Worm (Caenorhabditis elegans): Measurements from ENCODE around the gene C46C11.4.

ce11 chrX:4604185-4604584 is 42.8 kb downstream of the C46C11.4 start:
- TF ChIP-seq nhr-12 (tag; optimal IDR thresholded peaks at IDR 0.05) (no peak), ceh-9 (tag; optimal IDR thresholded peaks at IDR 0.05) (no peak), nhr-76 (tag; optimal IDR thresholded peaks at IDR 0.05) (no peak), tbx-2 (tag; optimal IDR thresholded peaks at IDR 0.05) (no peak), pha-4 (tag; optimal IDR thresholded peaks at IDR 0.05) (no peak)
